Fruit fly (Drosophila melanogaster) whole organism, pupa: ENCODE data around the gene Adhr.
A peak's percentile ranks its signal among the peaks of the same experiment; 100 is the strongest.

ENCODE experiments used
- CG10348 ChIP-seq: fragments of 200-800 bp; sonication (Bioruptor generic); IDR thresholded peaks from 2 replicates; pipeline ENCODE4 v1.3.6; 2022; ENCODE audit warnings: missing biosample characterization, missing genetic modification characterization
- CG12605 ChIP-seq: fragments of 200-800 bp; sonication (Bioruptor generic); IDR thresholded peaks from 2 replicates; pipeline ENCODE4 v1.3.6; 2022; ENCODE audit warnings: missing biosample characterization, missing genetic modification characterization
- CG13204 ChIP-seq: fragments of 200-800 bp; sonication (Bioruptor generic); optimal IDR thresholded peaks from 2 replicates; lab custom pipeline; 2018; ENCODE audit warnings: missing biosample characterization, mild to moderate bottlenecking, missing genetic modification characterization, moderate library complexity
- CG14655 ChIP-seq: fragments of 200-800 bp; sonication (Bioruptor generic); optimal IDR thresholded peaks from 3 replicates; lab custom pipeline; 2017; ENCODE audit warnings: mild to moderate bottlenecking, missing biosample characterization, missing genetic modification reagents, missing genetic modification characterization
- CG15710 ChIP-seq: fragments of 200-800 bp; sonication (Bioruptor generic); optimal IDR thresholded peaks from 2 replicates; lab custom pipeline; 2018; ENCODE audit warnings: missing biosample characterization, mild to moderate bottlenecking, missing genetic modification characterization, moderate library complexity
- CG17806 ChIP-seq: fragments of 200-800 bp; sonication (Bioruptor generic); optimal IDR thresholded peaks from 2 replicates; lab custom pipeline; 2018; ENCODE audit warnings: missing biosample characterization, mild to moderate bottlenecking, missing genetic modification characterization, moderate library complexity
- CG32121 ChIP-seq: fragments of 200-800 bp; sonication (Bioruptor generic); IDR thresholded peaks from 2 replicates; pipeline ENCODE4 v1.3.6; 2022; ENCODE audit warnings: missing biosample characterization, missing genetic modification characterization
- CG34367 ChIP-seq: fragments of 200-800 bp; sonication (Bioruptor generic); optimal IDR thresholded peaks from 2 replicates; lab custom pipeline; 2018; ENCODE audit warnings: missing biosample characterization, mild to moderate bottlenecking, missing genetic modification characterization
- CG4496 ChIP-seq: fragments of 200-800 bp; sonication (Bioruptor generic); IDR thresholded peaks from 3 replicates; pipeline ENCODE4 v1.3.6; 2022; ENCODE audit warnings: missing biosample characterization, missing genetic modification characterization
- CG8159 ChIP-seq: fragments of 200-800 bp; sonication (Bioruptor generic); optimal IDR thresholded peaks from 3 replicates; lab custom pipeline; 2018; ENCODE audit warnings: missing biosample characterization, mild to moderate bottlenecking, missing genetic modification characterization, moderate library complexity
- CG8301 ChIP-seq: fragments of 200-800 bp; sonication (Bioruptor generic); optimal IDR thresholded peaks from 2 replicates; lab custom pipeline; 2018; ENCODE audit warnings: missing biosample characterization, mild to moderate bottlenecking, missing genetic modification characterization
- CG9948 ChIP-seq: fragments of 200-800 bp; sonication (Bioruptor generic); optimal IDR thresholded peaks from 2 replicates; lab custom pipeline; 2018; ENCODE audit warnings: missing biosample characterization, mild to moderate bottlenecking, missing genetic modification characterization, moderate library complexity
- D1 ChIP-seq: fragments of 200-800 bp; sonication (Bioruptor generic); optimal IDR thresholded peaks from 2 replicates; lab custom pipeline; 2018; ENCODE audit warnings: missing biosample characterization, mild to moderate bottlenecking, missing genetic modification characterization, moderate library complexity
- EcR ChIP-seq: fragments of 200-800 bp; sonication (Bioruptor generic); optimal IDR thresholded peaks from 3 replicates; lab custom pipeline; 2019; ENCODE audit warnings: missing biosample characterization, missing genetic modification characterization, mild to moderate bottlenecking, moderate library complexity, missing genetic modification reagents
- Ets98B ChIP-seq: fragments of 200-800 bp; sonication (Bioruptor generic); IDR thresholded peaks from 2 replicates; pipeline ENCODE4 v1.3.6; 2022; ENCODE audit warnings: missing biosample characterization, missing genetic modification characterization
- Pif1A ChIP-seq: fragments of 200-800 bp; sonication (Bioruptor generic); optimal IDR thresholded peaks from 3 replicates; lab custom pipeline; 2016; ENCODE audit warnings: missing biosample characterization, missing genetic modification characterization
- Pif1B ChIP-seq: fragments of 200-800 bp; sonication (Bioruptor generic); optimal IDR thresholded peaks from 3 replicates; lab custom pipeline; 2016; ENCODE audit warnings: missing biosample characterization, missing genetic modification characterization
- Snoo ChIP-seq: fragments of 200-800 bp; sonication (Bioruptor generic); optimal IDR thresholded peaks from 3 replicates; lab custom pipeline; 2017; ENCODE audit warnings: missing biosample characterization, mild to moderate bottlenecking, missing genetic modification characterization, inconsistent platforms
- fd96Ca ChIP-seq: fragments of 200-800 bp; sonication (Bioruptor generic); IDR thresholded peaks from 3 replicates; pipeline ENCODE4 v1.3.6; 2022; ENCODE audit warnings: missing biosample characterization, missing genetic modification characterization
- gl ChIP-seq: fragments of 200-800 bp; sonication (Bioruptor generic); optimal IDR thresholded peaks from 2 replicates; lab custom pipeline; 2018; ENCODE audit warnings: missing biosample characterization, mild to moderate bottlenecking, missing genetic modification characterization
- rn ChIP-seq: fragments of 200-800 bp; sonication (Bioruptor generic); IDR thresholded peaks from 2 replicates; pipeline ENCODE4 v1.3.6; 2022; ENCODE audit warnings: missing biosample characterization, missing genetic modification characterization

The Adhr gene

dm6 chr2L:14614897-14615602, at the start of gene Adhr, which contains the start of gene Adh:
Gene Adhr, plus strand, starts transcription at chr2L:14615552.
Gene Adh, plus strand, starts transcription at chr2L:14615552.
- TF ChIP-seq rn (GFP tag; lab: Robert Waterston, UW), result no peak
- TF ChIP-seq CG34367 (tag; lab: Kevin White, UChicago), result peak; percentile 20
- peak; percentile 56 for TF ChIP-seq CG14655 (GFP tag; lab: Kevin White, UChicago)
- peak; percentile 54 for TF ChIP-seq CG17806 (tag; lab: Kevin White, UChicago)
- 0 out of 3 replicates have a peak, but pooled peaks have one; percentile 24 for TF ChIP-seq fd96Ca (GFP tag; lab: Robert Waterston, UW)
- TF ChIP-seq CG8159 (tag; lab: Kevin White, UChicago), result peak; percentile 67
- TF ChIP-seq CG9948 (tag; lab: Kevin White, UChicago), result peak; percentile 63
- TF ChIP-seq Ets98B (GFP tag; lab: Robert Waterston, UW), result peak; percentile 66
- no peak for TF ChIP-seq EcR
- TF ChIP-seq CG15710, result peak; percentile 57
- TF ChIP-seq gl (tag; lab: Kevin White, UChicago), result no peak
- no peak for TF ChIP-seq Snoo
- no peak for TF ChIP-seq CG13204 (GFP tag; lab: Kevin White, UChicago)
- TF ChIP-seq CG10348 (GFP tag; lab: Robert Waterston, UW), result no peak
- no peak for TF ChIP-seq Pif1B (GFP tag; lab: Kevin White, UChicago)
- TF ChIP-seq CG4496, result 0 out of 3 replicates have a peak, but pooled peaks have one; percentile 48
- TF ChIP-seq CG8301, result peak; percentile 67
- TF ChIP-seq CG32121 (GFP tag; lab: Robert Waterston, UW), result peak; percentile 80
- no peak for TF ChIP-seq D1 (tag; lab: Kevin White, UChicago)
- peak; percentile 63 for TF ChIP-seq CG12605 (GFP tag; lab: Robert Waterston, UW)
- peak; percentile 46 for TF ChIP-seq Pif1A (GFP tag; lab: Kevin White, UChicago)
- TF ChIP-seq, all 21 proteins: peak for 13

dm6 chr2L:14568507-14569104, 46.7 kb upstream of the Adhr start:
- peak; percentile 64 for TF ChIP-seq EcR
- TF ChIP-seq gl (tag; lab: Kevin White, UChicago), result no peak
- TF ChIP-seq CG32121 (GFP tag; lab: Robert Waterston, UW), result no peak
- TF ChIP-seq CG13204 (GFP tag; lab: Kevin White, UChicago), result peak; percentile 73
- peak; percentile 56; the same call in 2 of the 3 replicates for TF ChIP-seq CG4496
- peak; percentile 4 for TF ChIP-seq Pif1A (GFP tag; lab: Kevin White, UChicago)
- TF ChIP-seq Pif1B (GFP tag; lab: Kevin White, UChicago), result no peak
- peak; percentile 58; the same call in 1 of the 3 replicates for TF ChIP-seq fd96Ca (GFP tag; lab: Robert Waterston, UW)

- TF ChIP-seq CG13204 (GFP tag; lab: Kevin White, UChicago) (no peak), D1 (tag; lab: Kevin White, UChicago) (peak; percentile 33), CG8159 (tag; lab: Kevin White, UChicago) (peak; percentile 77), CG10348 (GFP tag; lab: Robert Waterston, UW) (no peak), CG4496 (no peak), CG8301 (peak; percentile 46), EcR (no peak), CG32121 (GFP tag; lab: Robert Waterston, UW) (no peak), fd96Ca (GFP tag; lab: Robert Waterston, UW) (no peak), CG14655 (GFP tag; lab: Kevin White, UChicago) (peak; percentile 70), gl (tag; lab: Kevin White, UChicago) (no peak), CG15710 (peak; percentile 62), Ets98B (GFP tag; lab: Robert Waterston, UW) (no peak), CG34367 (tag; lab: Kevin White, UChicago) (peak; percentile 53), CG17806 (tag; lab: Kevin White, UChicago) (peak; percentile 44), CG9948 (tag; lab: Kevin White, UChicago) (peak; percentile 65)
Observed at dm6 chr2L:14569301-14569700, 46.1 kb upstream of the Adhr start.

dm6 chr2L:14570129-14570528, 45.2 kb upstream of the Adhr start:
- TF ChIP-seq CG14655 (GFP tag; lab: Kevin White, UChicago), result no peak
- 0 out of 3 replicates have a peak, but pooled peaks have one; percentile 32 for TF ChIP-seq CG4496
- no peak for TF ChIP-seq gl (tag; lab: Kevin White, UChicago)
- TF ChIP-seq rn (GFP tag; lab: Robert Waterston, UW), result no peak
- TF ChIP-seq CG8159 (tag; lab: Kevin White, UChicago), result no peak
- no peak; the same call in 1 of the 2 replicates for TF ChIP-seq CG12605 (GFP tag; lab: Robert Waterston, UW)
- no peak for TF ChIP-seq D1 (tag; lab: Kevin White, UChicago)

- TF ChIP-seq CG32121 (GFP tag; lab: Robert Waterston, UW) (no peak), CG10348 (GFP tag; lab: Robert Waterston, UW) (no peak), EcR (no peak), fd96Ca (GFP tag; lab: Robert Waterston, UW) (0 out of 3 replicates have a peak, but pooled peaks have one; percentile 8), CG13204 (GFP tag; lab: Kevin White, UChicago) (no peak), rn (GFP tag; lab: Robert Waterston, UW) (no peak), CG4496 (0 out of 3 replicates have a peak, but pooled peaks have one; percentile 7), Ets98B (GFP tag; lab: Robert Waterston, UW) (no peak), CG14655 (GFP tag; lab: Kevin White, UChicago) (no peak)
- TF ChIP-seq, all 21 proteins: peak for 2
Observed at dm6 chr2L:14570843-14571242, 44.5 kb upstream of the Adhr start.
